Worm (Caenorhabditis elegans): ENCODE measurements around the gene F43E2.6.

DNA sequence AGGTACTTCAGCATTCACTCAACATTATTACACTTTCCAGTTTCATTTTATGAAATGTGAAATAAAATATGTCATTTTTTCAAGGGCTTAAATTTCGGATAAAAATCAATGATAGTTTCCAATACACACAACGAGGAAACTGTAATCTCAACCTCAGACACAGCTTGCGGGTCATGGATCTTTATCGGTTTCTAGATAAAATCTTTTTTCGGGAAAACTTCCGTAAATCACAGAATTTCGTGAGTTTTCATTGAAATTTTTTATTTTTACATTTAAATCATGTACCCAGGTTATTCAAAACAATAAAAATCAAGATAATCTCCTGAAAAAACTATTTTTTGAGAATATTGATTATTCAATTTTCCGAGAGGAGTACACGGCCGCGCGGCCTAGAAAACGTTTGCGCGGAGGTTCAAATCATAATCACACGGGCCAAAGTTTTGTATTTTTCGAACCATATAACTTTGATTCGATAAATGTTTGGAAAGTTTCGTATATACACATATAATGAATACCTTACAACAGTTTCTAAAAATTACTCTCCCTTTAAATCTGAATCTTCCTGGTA is 28.7 kb upstream of the F43E2.6 start:
- TF ChIP-seq nfya-1 (tag; optimal IDR thresholded peaks at IDR 0.05; ENCODE audit: borderline replicate concordance, insufficient read depth) (no peak), F52B5.7 (tag; optimal IDR thresholded peaks at IDR 0.05) (no peak), ztf-3 (GFP tag; optimal IDR thresholded peaks at IDR 0.05) (no peak), ccch-3 (GFP tag; optimal IDR thresholded peaks at IDR 0.05) (no peak), atf-7 (tag; optimal IDR thresholded peaks at IDR 0.05) (no peak), akir-1 (GFP tag; optimal IDR thresholded peaks at IDR 0.05) (no peak), F10E7.11 (tag; optimal IDR thresholded peaks at IDR 0.05) (no peak), tlf-1 (GFP tag; optimal IDR thresholded peaks at IDR 0.05) (no peak), unc-130 (GFP tag; optimal IDR thresholded peaks at IDR 0.05) (no peak), ztf-26 (tag; optimal IDR thresholded peaks at IDR 0.05) (no peak), lir-1 (GFP tag; conservative IDR thresholded peaks at IDR 0.05) (no peak), nhr-179 (tag; optimal IDR thresholded peaks at IDR 0.05) (no peak), hmg-20 (GFP tag; IDR thresholded peaks at IDR 0.05) (no peak)

Measured in whole organism, young adult.